Worm (Caenorhabditis elegans): Measurements from ENCODE around the gene srd-54.

srd-54 gene

ce11 chrII:7392052-7392694 lies 40.3 kb upstream of the srd-54 start (continued):
- TF ChIP-seq ceh-20 (GFP tag; IDR thresholded peaks at IDR 0.05) (peak; percentile 46; the same call in 1 of the 2 replicates), aly-2 (tag; optimal IDR thresholded peaks at IDR 0.05) (no peak), ceh-28 (tag; optimal IDR thresholded peaks at IDR 0.05) (no peak), nhr-25 (tag; optimal IDR thresholded peaks at IDR 0.05; ENCODE audit: borderline replicate concordance, insufficient read depth) (peak; percentile 86), hmg-1.1 (GFP tag; IDR thresholded peaks at IDR 0.05) (peak; percentile 77), daf-16 (GFP tag; optimal IDR thresholded peaks at IDR 0.05) (no peak), daf-16 (tag; optimal IDR thresholded peaks at IDR 0.05) (peak; percentile 42), mdt-29 (GFP tag; IDR thresholded peaks at IDR 0.05) (no peak), ces-1 (GFP tag; optimal IDR thresholded peaks at IDR 0.05) (no peak), arid-1 (GFP tag; conservative IDR thresholded peaks at IDR 0.05) (no peak), saeg-2 (GFP tag; IDR thresholded peaks at IDR 0.05) (no peak), dmd-9 (GFP tag; IDR thresholded peaks at IDR 0.05) (no peak), hif-1 (tag; optimal IDR thresholded peaks at IDR 0.05) (peak in 1 of 2 experiments; percentile 48), nhr-11 (tag; optimal IDR thresholded peaks at IDR 0.05) (peak; percentile 69), daf-12 (tag; optimal IDR thresholded peaks at IDR 0.05) (no peak), php-3 (GFP tag; IDR thresholded peaks at IDR 0.05) (no peak), ctbp-1 (GFP tag; IDR thresholded peaks at IDR 0.05) (peak; percentile 42; the same call in 1 of the 2 replicates), vab-7 (GFP tag; IDR thresholded peaks at IDR 0.05) (no peak), mxl-2 (GFP tag; conservative IDR thresholded peaks at IDR 0.05) (no peak), egl-27 (tag; optimal IDR thresholded peaks at IDR 0.05) (no peak), tag-97 (GFP tag; IDR thresholded peaks at IDR 0.05) (no peak), spr-3 (GFP tag; optimal IDR thresholded peaks at IDR 0.05) (no peak), mxl-3 (GFP tag; optimal IDR thresholded peaks at IDR 0.05) (peak; percentile 71), zfp-3 (GFP tag; conservative IDR thresholded peaks at IDR 0.05) (no peak), lin-39 (tag; optimal IDR thresholded peaks at IDR 0.05) (no peak), pqm-1 (tag; optimal IDR thresholded peaks at IDR 0.05) (peak; percentile 71), nhr-76 (tag; optimal IDR thresholded peaks at IDR 0.05) (no peak), Y75B8A.6 (GFP tag; IDR thresholded peaks at IDR 0.05) (no peak), mes-2 (tag; optimal IDR thresholded peaks at IDR 0.05; ENCODE audit: poor library complexity, severe bottlenecking) (no peak), mdl-1 (tag; optimal IDR thresholded peaks at IDR 0.05) (peak; percentile 39 to 77), lin-13 (GFP tag; optimal IDR thresholded peaks at IDR 0.05) (peak; percentile 42), mep-1 (tag; optimal IDR thresholded peaks at IDR 0.05) (peak; percentile 75), lin-1 (GFP tag; IDR thresholded peaks at IDR 0.05) (no peak), ZK546.5 (tag; optimal IDR thresholded peaks at IDR 0.05) (no peak), daf-19 (GFP tag; conservative IDR thresholded peaks at IDR 0.05) (0 out of 2 replicates have a peak, but pooled peaks have one; percentile 44), nhr-102 (tag; optimal IDR thresholded peaks at IDR 0.05) (no peak), ztf-11 (tag; optimal IDR thresholded peaks at IDR 0.05) (no peak), pha-4 (GFP tag; IDR thresholded peaks at IDR 0.05) (no peak), pha-4 (tag; optimal IDR thresholded peaks at IDR 0.05) (no peak), dmd-6 (GFP tag; IDR thresholded peaks at IDR 0.05) (peak; percentile 83), spr-1 (tag; optimal IDR thresholded peaks at IDR 0.05) (no peak), nhr-111 (GFP tag; optimal IDR thresholded peaks at IDR 0.05) (no peak), ztf-7 (tag; optimal IDR thresholded peaks at IDR 0.05) (peak; percentile 50), F26F4.8 (GFP tag; conservative IDR thresholded peaks at IDR 0.05) (no peak), ama-1 (optimal IDR thresholded peaks at IDR 0.05) (peak; percentile 36), tra-1 (GFP tag; IDR thresholded peaks at IDR 0.05) (0 out of 2 replicates have a peak, but pooled peaks have one; percentile 42), unc-130 (GFP tag; optimal IDR thresholded peaks at IDR 0.05) (no peak), F10B5.3 (tag; optimal IDR thresholded peaks at IDR 0.05) (no peak), hlh-30 (tag; optimal IDR thresholded peaks at IDR 0.05; ENCODE audit: insufficient read depth) (peak; percentile 44), zip-11 (GFP tag; IDR thresholded peaks at IDR 0.05) (no peak)
